Worm (Caenorhabditis elegans) whole organism, L3 larva: ENCODE results near the gene F55G7.3.

Experiments
- ZK546.5 ChIP-seq: sonication (generic microtip); optimal IDR thresholded peaks from 2 replicates; lab custom pipeline; 2017; ENCODE audit warnings: missing biosample characterization, missing genetic modification characterization
- ama-1 ChIP-seq: fragments of 150-350 bp; optimal IDR thresholded peaks from 2 replicates; lab custom pipeline; 2018
- ceh-16 ChIP-seq: sonication (generic microtip); optimal IDR thresholded peaks from 2 replicates; lab custom pipeline; 2017; ENCODE audit warnings: missing biosample characterization, missing genetic modification characterization
- ceh-82 ChIP-seq: fragments of 150-350 bp; optimal IDR thresholded peaks from 2 replicates; lab custom pipeline; 2014; ENCODE audit warnings: missing biosample characterization, missing genetic modification characterization
- egl-27 ChIP-seq: sonication (generic microtip); optimal IDR thresholded peaks from 4 replicates; lab custom pipeline; 2017; ENCODE audit warnings: missing biosample characterization, missing genetic modification reagents, missing genetic modification characterization
- elt-3 ChIP-seq, 3 experiments: fragments of 150-350 bp in 1 of 3; sonication (generic microtip) in 2 of 3; optimal IDR thresholded peaks; 2 replicates in 2 of 3; 4 replicates in 1 of 3; lab custom pipeline; 2014 to 2017; ENCODE audit warnings: missing biosample characterization in 3 of 3, missing genetic modification characterization in 3 of 3
- lin-15B ChIP-seq: fragments of 150-350 bp; optimal IDR thresholded peaks from 2 replicates; lab custom pipeline; 2014; ENCODE audit warnings: missing biosample characterization, missing genetic modification characterization
- lin-39 ChIP-seq: fragments of 150-350 bp; optimal IDR thresholded peaks from 2 replicates; lab custom pipeline; 2018; ENCODE audit warnings: missing biosample characterization, missing genetic modification reagents, missing genetic modification characterization
- nhr-11 ChIP-seq: fragments of 150-350 bp; optimal IDR thresholded peaks from 2 replicates; lab custom pipeline; 2014; ENCODE audit warnings: missing biosample characterization, missing genetic modification characterization
- nhr-25 ChIP-seq: sonication (generic microtip); optimal IDR thresholded peaks from 2 replicates; lab custom pipeline; 2017; ENCODE audit warnings: missing biosample characterization, missing genetic modification characterization
- nhr-28 ChIP-seq: fragments of 150-350 bp; optimal IDR thresholded peaks from 2 replicates; lab custom pipeline; 2014; ENCODE audit warnings: missing biosample characterization, missing genetic modification characterization
- pqm-1 ChIP-seq: fragments of 150-350 bp; optimal IDR thresholded peaks from 2 replicates; lab custom pipeline; 2017; ENCODE audit warnings: missing biosample characterization, missing genetic modification characterization, inconsistent platforms
- unc-39 ChIP-seq: sonication (generic microtip); optimal IDR thresholded peaks from 4 replicates; lab custom pipeline; 2017; ENCODE audit warnings: missing biosample characterization, missing genetic modification characterization
- unc-62 ChIP-seq: fragments of 150-350 bp; sonication (generic microtip); optimal IDR thresholded peaks from 4 replicates; lab custom pipeline; 2014; ENCODE audit warnings: missing biosample characterization, missing genetic modification reagents, missing genetic modification characterization

DNA sequence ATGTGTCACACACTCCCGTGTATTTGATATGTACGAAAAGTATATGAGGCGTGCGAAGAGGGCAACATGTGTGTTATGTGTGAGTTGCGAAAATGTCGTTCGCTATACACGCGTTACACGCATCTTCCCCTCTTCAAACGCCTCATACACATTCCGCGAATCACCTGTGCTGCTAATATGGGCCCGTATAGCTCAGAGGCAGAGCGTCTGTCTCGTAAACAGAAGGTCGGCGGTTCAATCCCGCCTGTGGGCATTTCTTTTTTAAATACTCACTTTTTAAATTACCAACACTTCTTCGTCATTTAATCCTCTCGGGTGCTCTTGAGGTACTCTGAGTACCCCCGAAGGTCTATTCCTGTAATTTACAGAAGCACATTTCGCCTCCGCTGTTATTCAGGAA is 8.3 kb downstream of the F55G7.3 start:
- TF ChIP-seq elt-3 (tag; optimal IDR thresholded peaks at IDR 0.05; lab: Kevin White, UChicago): no peak
- no peak for TF ChIP-seq egl-27 (tag; lab: Kevin White, UChicago)
- TF ChIP-seq ceh-16: no peak
- no peak for TF ChIP-seq ZK546.5 (tag; lab: Kevin White, UChicago)
- no peak for TF ChIP-seq pqm-1
- no peak for TF ChIP-seq unc-62
- no peak for TF ChIP-seq lin-15B (tag; lab: Kevin White, UChicago)
- TF ChIP-seq ceh-82 (tag; lab: Kevin White, UChicago): no peak
- TF ChIP-seq unc-39: no peak
- TF ChIP-seq nhr-25 (tag; lab: Kevin White, UChicago): no peak
- no peak for TF ChIP-seq nhr-28 (tag; lab: Kevin White, UChicago)
- TF ChIP-seq ama-1 (lab: Kevin White, UChicago): no peak
- TF ChIP-seq lin-39 (tag; lab: Kevin White, UChicago): no peak
- TF ChIP-seq nhr-11 (tag; lab: Kevin White, UChicago): no peak
